In the genomic region with DNA sequence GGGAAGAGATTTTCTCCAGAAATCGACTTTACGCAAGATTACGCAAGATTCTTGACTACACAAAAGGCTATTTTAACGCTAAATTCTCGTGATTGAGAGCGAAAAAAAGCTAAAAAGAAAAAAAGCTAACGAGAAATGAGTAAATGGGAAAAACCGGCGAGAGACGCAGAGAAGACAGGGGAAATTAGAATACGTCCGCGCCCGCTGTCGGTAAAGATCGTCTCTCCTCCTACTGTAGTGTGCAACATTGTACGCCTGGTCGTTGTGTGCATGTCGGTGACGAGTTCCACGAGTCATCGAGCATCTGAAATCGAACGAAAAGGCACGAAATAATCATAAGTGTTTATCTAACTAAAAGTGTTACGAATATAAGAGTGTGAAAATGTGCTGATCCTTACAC, we compare ENCODE assay signal across 3 worm cellular contexts.
TF ChIP-seq lines count a peak whose summit lies in the region.

No protein-coding gene starts in this region.

TF ChIP-seq in whole organism, L2 larva, 48 proteins besides CTCF, POLR2A, EP300 and RAD21:
- TF ChIP-seq nhr-129 (tag; optimal IDR thresholded peaks at IDR 0.05; lab: Kevin White, UChicago) (peak; percentile 10), mab-5 (tag; optimal IDR thresholded peaks at IDR 0.05; lab: Kevin White, UChicago) (no peak)

TF ChIP-seq in whole organism, L4 larva, 104 proteins besides CTCF, POLR2A, EP300 and RAD21:
- peak; percentile 18; the same call in 1 of the 2 replicates for TF ChIP-seq Y48G9A.11 (GFP tag; IDR thresholded peaks at IDR 0.05; lab: Robert Waterston, UW)
- 0 out of 2 replicates have a peak, but pooled peaks have one; percentile 16 for TF ChIP-seq mdt-29 (GFP tag; IDR thresholded peaks at IDR 0.05; lab: Robert Waterston, UW)
- no peak for TF ChIP-seq unc-62 (GFP tag; optimal IDR thresholded peaks at IDR 0.05 in 1 of 2; lab: Kevin White, UChicago)
- no peak for TF ChIP-seq unc-62 (tag; optimal IDR thresholded peaks at IDR 0.05; lab: Kevin White, UChicago)
- no peak for TF ChIP-seq daf-12 (tag; optimal IDR thresholded peaks at IDR 0.05; lab: Kevin White, UChicago)
- peak; percentile 57 for TF ChIP-seq lin-38 (GFP tag; IDR thresholded peaks at IDR 0.05; lab: Robert Waterston, UW)
TF ChIP-seq in whole organism, L4 larva: peak in this region for 3.

TF ChIP-seq in whole organism, young adult, 124 proteins besides CTCF, POLR2A, EP300 and RAD21:
- peak; percentile 80 for TF ChIP-seq efl-1 (GFP tag; optimal IDR thresholded peaks at IDR 0.05; lab: Kevin White, UChicago)
- TF ChIP-seq xnd-1 (tag; optimal IDR thresholded peaks at IDR 0.05; lab: Kevin White, UChicago) = peak; percentile 75
- peak; percentile 53; the same call in 1 of the 2 replicates for TF ChIP-seq ceh-91 (GFP tag; IDR thresholded peaks at IDR 0.05; lab: Robert Waterston, UW)
- TF ChIP-seq madf-8 (GFP tag; conservative IDR thresholded peaks at IDR 0.05; lab: Robert Waterston, UW) = peak; percentile 93
- peak; percentile 50; the same call in 1 of the 2 replicates for TF ChIP-seq mcd-1 (GFP tag; IDR thresholded peaks at IDR 0.05; lab: Robert Waterston, UW)
- TF ChIP-seq let-607 (tag; optimal IDR thresholded peaks at IDR 0.05; lab: Kevin White, UChicago) = no peak
- no peak for TF ChIP-seq F22D6.2 (tag; optimal IDR thresholded peaks at IDR 0.05; lab: Kevin White, UChicago)
- peak; percentile 39 for TF ChIP-seq dox-1 (GFP tag; IDR thresholded peaks at IDR 0.05; lab: Robert Waterston, UW)
- TF ChIP-seq ztf-25 (GFP tag; IDR thresholded peaks at IDR 0.05; lab: Robert Waterston, UW) = no peak
- TF ChIP-seq madf-6 (GFP tag; IDR thresholded peaks at IDR 0.05; lab: Robert Waterston, UW) = peak; percentile 97
- TF ChIP-seq F37B4.10 (GFP tag; IDR thresholded peaks at IDR 0.05; lab: Robert Waterston, UW) = no peak
- TF ChIP-seq hmg-1.2 (GFP tag; IDR thresholded peaks at IDR 0.05; lab: Robert Waterston, UW) = peak; percentile 40; the same call in 1 of the 2 replicates
- TF ChIP-seq dpl-1 (GFP tag; optimal IDR thresholded peaks at IDR 0.05; lab: Kevin White, UChicago) = peak; percentile 59
- peak; percentile 25; the same call in 1 of the 2 replicates for TF ChIP-seq D2030.7 (GFP tag; IDR thresholded peaks at IDR 0.05; lab: Robert Waterston, UW)
- TF ChIP-seq hsf-1 (GFP tag; IDR thresholded peaks at IDR 0.05; lab: Robert Waterston, UW) = peak; percentile 67; the same call in 1 of the 2 replicates
- peak; percentile 19 for TF ChIP-seq ztf-18 (tag; optimal IDR thresholded peaks at IDR 0.05; lab: Kevin White, UChicago)
- TF ChIP-seq F33H1.4 (GFP tag; IDR thresholded peaks at IDR 0.05; lab: Robert Waterston, UW) = peak; percentile 58
- peak; percentile 5 for TF ChIP-seq F49E8.2 (tag; optimal IDR thresholded peaks at IDR 0.05; lab: Kevin White, UChicago; ENCODE audit: insufficient read depth)
- TF ChIP-seq lsl-1 (GFP tag; optimal IDR thresholded peaks at IDR 0.05; lab: Kevin White, UChicago) = peak; percentile 83
- no peak for TF ChIP-seq F57A8.1 (GFP tag; optimal IDR thresholded peaks at IDR 0.05; lab: Kevin White, UChicago)
